Fruit fly (Drosophila melanogaster): Measurements from ENCODE around the gene CG14864.
A peak's percentile ranks its signal among the peaks of the same experiment; 100 is the strongest.

CG14864 gene

DNA sequence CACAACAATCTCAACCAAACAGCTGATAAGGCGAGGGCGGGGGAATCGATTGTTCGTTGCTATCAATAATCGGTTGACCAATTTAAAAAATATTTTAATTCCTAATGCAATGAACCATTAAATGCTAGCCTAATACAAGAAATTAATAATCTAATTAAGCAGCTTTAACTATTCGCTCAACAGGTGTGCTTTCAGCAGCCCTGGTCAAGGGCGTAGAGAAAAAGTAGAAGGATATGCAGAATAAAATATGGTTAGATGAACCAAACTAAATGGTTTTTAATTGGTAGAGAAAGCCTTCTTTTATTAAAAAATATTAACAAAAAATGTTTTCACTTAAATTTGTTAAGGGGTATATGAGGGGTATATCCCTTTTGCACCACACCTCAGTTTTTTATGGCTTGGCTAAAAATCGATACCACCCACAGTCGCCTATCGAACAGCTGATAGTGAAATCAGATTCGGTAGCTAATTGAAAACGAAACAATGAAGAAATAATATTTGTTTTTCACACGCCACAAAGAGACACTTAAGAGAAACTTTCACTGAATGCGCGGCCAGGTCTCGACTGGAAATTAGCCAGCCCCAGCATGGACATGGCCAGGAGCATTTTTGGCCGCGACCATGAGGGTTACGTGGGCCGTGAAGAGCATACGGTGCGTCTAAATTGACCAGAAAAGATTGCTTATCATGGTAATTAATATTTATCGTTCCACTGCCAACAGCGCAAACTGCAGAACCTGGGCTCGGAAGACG is 49.3 kb downstream of the CG14864 start, which contains the start of the genes SIDL and CG12241 (continued):
- TF ChIP-seq cato (GFP tag; optimal IDR thresholded peaks at IDR 0.05; ENCODE audit: borderline replicate concordance) (peak; percentile 17), ham (GFP tag; IDR thresholded peaks at IDR 0.05) (no peak), CG17802 (tag; optimal IDR thresholded peaks at IDR 0.05) (peak; percentile 42), CG1529 (GFP tag; optimal IDR thresholded peaks at IDR 0.05) (no peak), Hr39 (optimal IDR thresholded peaks at IDR 0.05) (no peak), ara (GFP tag; IDR thresholded peaks at IDR 0.05) (peak; percentile 90), amos (GFP tag; IDR thresholded peaks at IDR 0.05; ENCODE audit: partially characterized antibody) (no peak), Dip3 (GFP tag; optimal IDR thresholded peaks at IDR 0.05) (peak; percentile 74), Dad (GFP tag; optimal IDR thresholded peaks at IDR 0.05) (peak; percentile 78), CG10543 (GFP tag; optimal IDR thresholded peaks at IDR 0.05) (peak; percentile 2), CG9437 (GFP tag; optimal IDR thresholded peaks at IDR 0.05) (peak; percentile 62), sens (GFP tag) (peak; percentile 98), CG42726 (GFP tag; IDR thresholded peaks at IDR 0.05; ENCODE audit: partially characterized antibody) (no peak), pum (GFP tag; optimal IDR thresholded peaks at IDR 0.05) (peak; percentile 69), CG6813 (GFP tag; optimal IDR thresholded peaks at IDR 0.05) (no peak), tx (GFP tag; optimal IDR thresholded peaks at IDR 0.05) (peak; percentile 25), nmo (GFP tag; optimal IDR thresholded peaks at IDR 0.05) (peak; percentile 93), fd96Cb (tag; optimal IDR thresholded peaks at IDR 0.05) (peak; percentile 79), ab (GFP tag; optimal IDR thresholded peaks at IDR 0.05) (no peak), zf30C (GFP tag; optimal IDR thresholded peaks at IDR 0.05) (no peak), Neu2 (GFP tag; optimal IDR thresholded peaks at IDR 0.05; ENCODE audit: borderline replicate concordance) (peak; percentile 21), CG6854 (GFP tag; optimal IDR thresholded peaks at IDR 0.05) (peak; percentile 78), CG13296 (GFP tag; optimal IDR thresholded peaks at IDR 0.05) (peak; percentile 79), CG14667 (GFP tag; IDR thresholded peaks at IDR 0.05) (peak; percentile 94), CHES-1-like (GFP tag; optimal IDR thresholded peaks at IDR 0.05) (peak; percentile 14), HmgZ (tag; optimal IDR thresholded peaks at IDR 0.05) (peak; percentile 16), Dll (GFP tag; IDR thresholded peaks at IDR 0.05; ENCODE audit: partially characterized antibody) (0 out of 4 replicates have a peak, but pooled peaks have one; percentile 41), Hand (GFP tag; optimal IDR thresholded peaks at IDR 0.05) (no peak), dimm (GFP tag; IDR thresholded peaks at IDR 0.05) (no peak), Fer2 (tag; optimal IDR thresholded peaks at IDR 0.05) (peak; percentile 62), zfh2 (GFP tag; optimal IDR thresholded peaks at IDR 0.05) (peak; percentile 85), CG5245 (GFP tag; optimal IDR thresholded peaks at IDR 0.05) (peak; percentile 48), salm (tag; optimal IDR thresholded peaks at IDR 0.05) (peak; percentile 23), CG34376 (GFP tag; optimal IDR thresholded peaks at IDR 0.05) (peak; percentile 71), CG33557 (GFP tag; optimal IDR thresholded peaks at IDR 0.05) (peak; percentile 4), Bgb (GFP tag; IDR thresholded peaks at IDR 0.05; ENCODE audit: partially characterized antibody) (no peak), ind (GFP tag; optimal IDR thresholded peaks at IDR 0.05) (peak; percentile 88), Xrp1 (GFP tag; IDR thresholded peaks at IDR 0.05) (peak; percentile 89), PHDP (tag; optimal IDR thresholded peaks at IDR 0.05) (peak; percentile 50), ken (GFP tag; IDR thresholded peaks at IDR 0.05) (peak; percentile 61; the same call in 1 of the 3 replicates), CG7839 (tag; optimal IDR thresholded peaks at IDR 0.05) (no peak), sr (GFP tag; IDR thresholded peaks at IDR 0.05) (peak; percentile 35; the same call in 1 of the 3 replicates), MTF-1 (GFP tag; optimal IDR thresholded peaks at IDR 0.05; ENCODE audit: borderline replicate concordance) (peak; percentile 32), ranshi (GFP tag; IDR thresholded peaks at IDR 0.05) (peak; percentile 96), bigmax (GFP tag; optimal IDR thresholded peaks at IDR 0.05) (peak; percentile 36), chm (GFP tag; IDR thresholded peaks at IDR 0.05) (peak; percentile 92), btn (GFP tag; optimal IDR thresholded peaks at IDR 0.05) (peak; percentile 37), CG4854 (GFP tag; optimal IDR thresholded peaks at IDR 0.05) (peak; percentile 73), CG11560 (tag; IDR thresholded peaks at IDR 0.05) (peak; percentile 85)

Measured in whole organism, embryonic.